Worm (Caenorhabditis elegans) whole organism, mixed stage, embryonic: ENCODE results near the gene hel-1.

Experiments
- M03D4.4 ChIP-seq: sonication (generic microtip); optimal IDR thresholded peaks from 2 replicates; lab custom pipeline; 2017; ENCODE audit warnings: mild to moderate bottlenecking, missing genetic modification characterization, missing compliant biosample characterization
- bed-3 ChIP-seq: fragments of 200-800 bp; sonication (Bioruptor generic); optimal IDR thresholded peaks from 3 replicates; lab custom pipeline; 2018; ENCODE audit warnings: mild to moderate bottlenecking, missing genetic modification characterization, moderate library complexity, missing compliant biosample characterization
- blmp-1 ChIP-seq: fragments of 150-350 bp; optimal IDR thresholded peaks from 2 replicates; lab custom pipeline; 2014; ENCODE audit warnings: missing biosample characterization, missing genetic modification characterization
- ceh-39 ChIP-seq: fragments of 150-350 bp; optimal IDR thresholded peaks from 2 replicates; lab custom pipeline; 2014; ENCODE audit warnings: missing biosample characterization, missing genetic modification characterization
- ceh-43 ChIP-seq: fragments of 200-800 bp; sonication (Bioruptor generic); optimal IDR thresholded peaks from 2 replicates; lab custom pipeline; 2018; ENCODE audit warnings: mild to moderate bottlenecking, missing genetic modification characterization, moderate library complexity, missing compliant biosample characterization
- ceh-83 ChIP-seq: fragments of 200-800 bp; sonication (Bioruptor generic); optimal IDR thresholded peaks from 2 replicates; lab custom pipeline; 2018; ENCODE audit warnings: mild to moderate bottlenecking, missing genetic modification characterization, missing compliant biosample characterization
- ces-1 ChIP-seq: fragments of 150-350 bp; optimal IDR thresholded peaks from 2 replicates; lab custom pipeline; 2014; ENCODE audit warnings: missing biosample characterization, missing genetic modification reagents, missing genetic modification characterization
- cnd-1 ChIP-seq: fragments of 200-800 bp; sonication (Bioruptor generic); optimal IDR thresholded peaks from 2 replicates; lab custom pipeline; 2018; ENCODE audit warnings: mild to moderate bottlenecking, missing genetic modification characterization, missing compliant biosample characterization
- drap-1 ChIP-seq: fragments of 200-800 bp; sonication (Bioruptor generic); optimal IDR thresholded peaks from 3 replicates; lab custom pipeline; 2018; ENCODE audit warnings: mild to moderate bottlenecking, missing genetic modification characterization, missing compliant biosample characterization
- elt-1 ChIP-seq: sonication (generic microtip); optimal IDR thresholded peaks from 2 replicates; lab custom pipeline; 2017; ENCODE audit warnings: missing genetic modification characterization, mild to moderate bottlenecking, missing compliant biosample characterization, antibody characterized with exemption, moderate library complexity, borderline replicate concordance; ENCODE audit not compliant: insufficient read depth
- elt-3 ChIP-seq: fragments of 150-350 bp; optimal IDR thresholded peaks from 2 replicates; lab custom pipeline; 2014; ENCODE audit warnings: missing biosample characterization, missing genetic modification characterization
- flh-1 ChIP-seq: fragments of 200-800 bp; sonication (Bioruptor generic); optimal IDR thresholded peaks from 2 replicates; lab custom pipeline; 2018; ENCODE audit warnings: mild to moderate bottlenecking, missing genetic modification characterization, moderate library complexity, missing compliant biosample characterization
- ham-2 ChIP-seq: fragments of 200-800 bp; sonication (Bioruptor generic); optimal IDR thresholded peaks from 2 replicates; lab custom pipeline; 2018; ENCODE audit warnings: mild to moderate bottlenecking, missing genetic modification characterization, missing compliant biosample characterization
- lin-13 ChIP-seq: fragments of 150-350 bp; optimal IDR thresholded peaks from 2 replicates; lab custom pipeline; 2014; ENCODE audit warnings: missing biosample characterization, missing genetic modification characterization
- lin-32 ChIP-seq: fragments of 200-800 bp; sonication (Bioruptor generic); optimal IDR thresholded peaks from 2 replicates; lab custom pipeline; 2018; ENCODE audit warnings: mild to moderate bottlenecking, missing genetic modification characterization, missing compliant biosample characterization
- lsy-2 ChIP-seq: fragments of 150-350 bp; optimal IDR thresholded peaks from 2 replicates; lab custom pipeline; 2014; ENCODE audit warnings: missing biosample characterization, missing genetic modification characterization
- mab-5 ChIP-seq: fragments of 150-350 bp; optimal IDR thresholded peaks from 2 replicates; lab custom pipeline; 2014; ENCODE audit warnings: missing biosample characterization, missing genetic modification characterization
- mep-1 ChIP-seq: fragments of 150-350 bp; optimal IDR thresholded peaks from 2 replicates; lab custom pipeline; 2017; ENCODE audit warnings: missing biosample characterization, missing genetic modification reagents, missing genetic modification characterization, inconsistent platforms
- mls-2 ChIP-seq: sonication (generic microtip); optimal IDR thresholded peaks from 2 replicates; lab custom pipeline; 2016; ENCODE audit warnings: mild to moderate bottlenecking, missing genetic modification characterization, moderate library complexity, missing compliant biosample characterization
- nhr-12 ChIP-seq: fragments of 150-350 bp; optimal IDR thresholded peaks from 2 replicates; lab custom pipeline; 2014; ENCODE audit warnings: missing biosample characterization, missing genetic modification characterization
- nhr-2 ChIP-seq: fragments of 150-350 bp; optimal IDR thresholded peaks from 2 replicates; lab custom pipeline; 2014; ENCODE audit warnings: missing biosample characterization, missing genetic modification characterization
- nhr-28 ChIP-seq: fragments of 150-350 bp; optimal IDR thresholded peaks from 2 replicates; lab custom pipeline; 2014; ENCODE audit warnings: missing biosample characterization, missing genetic modification characterization
- nhr-76 ChIP-seq: sonication (generic microtip); optimal IDR thresholded peaks from 2 replicates; lab custom pipeline; 2017; ENCODE audit warnings: missing biosample characterization, missing genetic modification characterization
- sem-2 ChIP-seq: fragments of 200-800 bp; sonication (Bioruptor generic); optimal IDR thresholded peaks from 2 replicates; lab custom pipeline; 2018; ENCODE audit warnings: mild to moderate bottlenecking, missing genetic modification characterization, missing compliant biosample characterization
- sptf-1 ChIP-seq: sonication (generic microtip); optimal IDR thresholded peaks from 2 replicates; lab custom pipeline; 2017; ENCODE audit warnings: mild to moderate bottlenecking, missing genetic modification characterization, moderate library complexity, missing compliant biosample characterization
- tbx-8 ChIP-seq: fragments of 200-800 bp; sonication (Bioruptor generic); optimal IDR thresholded peaks from 2 replicates; lab custom pipeline; 2018; ENCODE audit warnings: mild to moderate bottlenecking, missing genetic modification characterization, moderate library complexity, missing compliant biosample characterization
- unc-120 ChIP-seq: sonication (generic microtip); optimal IDR thresholded peaks from 2 replicates; lab custom pipeline; 2017; ENCODE audit warnings: missing genetic modification characterization, missing compliant biosample characterization; ENCODE audit not compliant: poor library complexity, severe bottlenecking
- unc-39 ChIP-seq: fragments of 150-350 bp; optimal IDR thresholded peaks from 2 replicates; lab custom pipeline; 2014; ENCODE audit warnings: missing biosample characterization, missing genetic modification characterization
- unc-62 ChIP-seq: fragments of 150-350 bp; optimal IDR thresholded peaks from 2 replicates; lab custom pipeline; 2014; ENCODE audit warnings: missing biosample characterization, missing genetic modification reagents, missing genetic modification characterization
- zip-8 ChIP-seq: fragments of 150-350 bp; optimal IDR thresholded peaks from 2 replicates; lab custom pipeline; 2014; ENCODE audit warnings: missing biosample characterization, missing genetic modification characterization
- ztf-11 ChIP-seq: fragments of 150-350 bp; optimal IDR thresholded peaks from 2 replicates; lab custom pipeline; 2014; ENCODE audit warnings: missing biosample characterization, missing genetic modification characterization

The hel-1 gene

ce11 chrII:8345613-8346012 is 16.9 kb upstream of the hel-1 start:
- TF ChIP-seq unc-39 (tag; lab: Kevin White, UChicago) (no peak), drap-1 (GFP tag; lab: Kevin White, UChicago) (no peak), unc-62 (GFP tag; lab: Kevin White, UChicago) (no peak), cnd-1 (tag; lab: Kevin White, UChicago) (no peak), nhr-76 (tag; lab: Kevin White, UChicago) (no peak), ceh-39 (tag; lab: Kevin White, UChicago) (no peak), zip-8 (tag; lab: Kevin White, UChicago) (no peak), flh-1 (GFP tag; lab: Kevin White, UChicago) (no peak), bed-3 (GFP tag; lab: Kevin White, UChicago) (no peak), nhr-2 (no peak), sptf-1 (no peak), elt-1 (tag; lab: Kevin White, UChicago) (no peak), mls-2 (tag; lab: Kevin White, UChicago) (no peak), nhr-28 (tag; lab: Kevin White, UChicago) (no peak), blmp-1 (tag; lab: Kevin White, UChicago) (no peak)

ce11 chrII:8344803-8345202 is 16.1 kb upstream of the hel-1 start:
- TF ChIP-seq lsy-2 (tag; lab: Kevin White, UChicago) (no peak), ceh-43 (GFP tag; lab: Kevin White, UChicago) (no peak), zip-8 (tag; lab: Kevin White, UChicago) (no peak), lin-13 (tag; lab: Kevin White, UChicago) (no peak), tbx-8 (GFP tag; lab: Kevin White, UChicago) (no peak), nhr-12 (tag; lab: Kevin White, UChicago) (no peak), mep-1 (tag; lab: Kevin White, UChicago) (no peak), sem-2 (GFP tag; lab: Kevin White, UChicago) (no peak), elt-1 (tag; lab: Kevin White, UChicago) (no peak), sptf-1 (no peak), unc-120 (tag; lab: Kevin White, UChicago) (no peak), lin-32 (GFP tag; lab: Kevin White, UChicago) (no peak), elt-3 (tag; lab: Kevin White, UChicago) (no peak), ceh-83 (no peak), ces-1 (no peak), mab-5 (tag; lab: Kevin White, UChicago) (no peak), ham-2 (no peak), nhr-28 (tag; lab: Kevin White, UChicago) (no peak), ceh-39 (tag; lab: Kevin White, UChicago) (no peak), M03D4.4 (tag; lab: Kevin White, UChicago) (no peak)

ce11 chrII:8339108-8339507 is 10.4 kb upstream of the hel-1 start:
- TF ChIP-seq sem-2 (GFP tag; lab: Kevin White, UChicago) (no peak), tbx-8 (GFP tag; lab: Kevin White, UChicago) (no peak), ham-2 (no peak), ceh-39 (tag; lab: Kevin White, UChicago) (no peak), flh-1 (GFP tag; lab: Kevin White, UChicago) (no peak)

- no peak for TF ChIP-seq ceh-83
- no peak for TF ChIP-seq mab-5 (tag; lab: Kevin White, UChicago)
- no peak for TF ChIP-seq elt-1 (tag; lab: Kevin White, UChicago)
- no peak for TF ChIP-seq elt-3 (tag; lab: Kevin White, UChicago)
- no peak for TF ChIP-seq blmp-1 (tag; lab: Kevin White, UChicago)
- TF ChIP-seq unc-120 (tag; lab: Kevin White, UChicago) = no peak
- no peak for TF ChIP-seq nhr-76 (tag; lab: Kevin White, UChicago)
- TF ChIP-seq lin-13 (tag; lab: Kevin White, UChicago) = no peak
- TF ChIP-seq drap-1 (GFP tag; lab: Kevin White, UChicago) = no peak
- no peak for TF ChIP-seq flh-1 (GFP tag; lab: Kevin White, UChicago)
- TF ChIP-seq sptf-1 = no peak
- no peak for TF ChIP-seq ces-1
- TF ChIP-seq M03D4.4 (tag; lab: Kevin White, UChicago) = no peak
- no peak for TF ChIP-seq tbx-8 (GFP tag; lab: Kevin White, UChicago)
- TF ChIP-seq nhr-2 = no peak
- TF ChIP-seq sem-2 (GFP tag; lab: Kevin White, UChicago) = no peak
- no peak for TF ChIP-seq nhr-12 (tag; lab: Kevin White, UChicago)
- no peak for TF ChIP-seq ztf-11 (tag; lab: Kevin White, UChicago)
- TF ChIP-seq lsy-2 (tag; lab: Kevin White, UChicago) = no peak
Observed at ce11 chrII:8333643-8334042, 5.0 kb upstream of the hel-1 start, which contains the start of gene C26D10.7. C26D10.7 (plus strand) TSS chrII:8333943.
